Worm (Caenorhabditis elegans) whole organism, late embryonic: Measurements from ENCODE around the gene C47G2.3.

ENCODE experiments used
- C08G9.2 ChIP-seq: sonication (generic microtip); optimal IDR thresholded peaks from 2 replicates; lab custom pipeline; 2016; ENCODE audit warnings: mild to moderate bottlenecking, missing genetic modification characterization, moderate library complexity, missing compliant biosample characterization
- ceh-24 ChIP-seq: sonication (generic microtip); optimal IDR thresholded peaks from 2 replicates; lab custom pipeline; 2016; ENCODE audit warnings: mild to moderate bottlenecking, missing genetic modification characterization, missing compliant biosample characterization
- ceh-9 ChIP-seq: sonication (generic microtip); optimal IDR thresholded peaks from 2 replicates; lab custom pipeline; 2016; ENCODE audit warnings: mild to moderate bottlenecking, missing genetic modification characterization, inconsistent platforms, missing compliant biosample characterization
- dmd-4 ChIP-seq: sonication (generic microtip); optimal IDR thresholded peaks from 2 replicates; lab custom pipeline; 2016; ENCODE audit warnings: borderline replicate concordance, missing genetic modification characterization, missing compliant biosample characterization
- elt-2 ChIP-seq: sonication (generic microtip); optimal IDR thresholded peaks from 2 replicates; lab custom pipeline; 2016; ENCODE audit warnings: missing genetic modification reagents, missing genetic modification characterization, missing compliant biosample characterization
- gmeb-2 ChIP-seq: sonication (generic microtip); optimal IDR thresholded peaks from 2 replicates; lab custom pipeline; 2016; ENCODE audit warnings: missing genetic modification characterization, inconsistent platforms, missing compliant biosample characterization
- hlh-15 ChIP-seq: sonication (generic microtip); optimal IDR thresholded peaks from 2 replicates; lab custom pipeline; 2016; ENCODE audit warnings: missing genetic modification characterization, missing compliant biosample characterization
- npax-4 ChIP-seq: sonication (generic microtip); optimal IDR thresholded peaks from 2 replicates; lab custom pipeline; 2016; ENCODE audit warnings: missing genetic modification characterization, missing compliant biosample characterization
- pha-4 ChIP-seq: fragments of 150-350 bp; optimal IDR thresholded peaks from 2 replicates; lab custom pipeline; 2018; ENCODE audit warnings: missing biosample characterization, missing genetic modification reagents, missing genetic modification characterization
- rnt-1 ChIP-seq: sonication (generic microtip); optimal IDR thresholded peaks from 2 replicates; lab custom pipeline; 2016; ENCODE audit warnings: missing genetic modification characterization, missing compliant biosample characterization
- tbx-2 ChIP-seq: sonication (generic microtip); optimal IDR thresholded peaks from 2 replicates; lab custom pipeline; 2016; ENCODE audit warnings: missing genetic modification characterization, missing compliant biosample characterization

- TF ChIP-seq elt-2 (tag; lab: Kevin White, UChicago) (no peak), gmeb-2 (tag; lab: Kevin White, UChicago) (no peak), pha-4 (tag; lab: Kevin White, UChicago) (no peak), tbx-2 (tag; lab: Kevin White, UChicago) (no peak), hlh-15 (no peak), rnt-1 (tag; lab: Kevin White, UChicago) (no peak), dmd-4 (no peak), npax-4 (tag; lab: Kevin White, UChicago) (no peak), ceh-9 (no peak), C08G9.2 (no peak), ceh-24 (tag; lab: Kevin White, UChicago) (no peak)
Measured at ce11 chrII:11283803-11284202, 6.2 kb downstream of the C47G2.3 start.
